Worm (Caenorhabditis elegans): ENCODE results near the gene csn-4.

DNA sequence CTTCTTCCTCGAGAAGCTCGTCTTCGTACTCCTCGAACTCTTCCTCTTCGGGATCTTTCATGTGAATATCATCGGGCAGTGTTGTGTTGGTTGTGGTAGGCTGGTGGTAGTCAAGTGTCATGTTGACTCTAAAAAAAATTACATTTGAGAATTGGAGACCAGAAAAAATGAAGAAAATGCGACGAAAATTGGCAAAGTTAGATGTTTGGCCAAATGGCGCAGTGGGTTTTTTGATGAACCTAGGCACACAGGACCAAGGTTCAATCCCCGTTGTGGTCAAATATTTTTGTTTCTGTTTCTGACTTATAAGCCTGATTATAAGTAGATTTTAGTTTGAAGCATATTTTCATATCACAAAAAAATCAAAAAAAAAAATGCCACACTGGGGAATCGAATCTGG is 23.8 kb downstream of the csn-4 start:
- TF ChIP-seq elt-3 (tag; optimal IDR thresholded peaks at IDR 0.05), result no peak
- TF ChIP-seq zag-1 (tag; optimal IDR thresholded peaks at IDR 0.05), result no peak
- TF ChIP-seq unc-62 (GFP tag; optimal IDR thresholded peaks at IDR 0.05), result no peak
- no peak for TF ChIP-seq crh-2 (tag; optimal IDR thresholded peaks at IDR 0.05)
- no peak for TF ChIP-seq ztf-11 (tag; optimal IDR thresholded peaks at IDR 0.05)
- TF ChIP-seq blmp-1 (tag; optimal IDR thresholded peaks at IDR 0.05; ENCODE audit: insufficient read depth), result no peak
- no peak for TF ChIP-seq elt-1 (tag; optimal IDR thresholded peaks at IDR 0.05)
- no peak for TF ChIP-seq nhr-6 (tag; optimal IDR thresholded peaks at IDR 0.05)
- no peak for TF ChIP-seq sma-3 (GFP tag; optimal IDR thresholded peaks at IDR 0.05)
- TF ChIP-seq ama-1 (optimal IDR thresholded peaks at IDR 0.05), result no peak
- TF ChIP-seq nhr-77 (tag; optimal IDR thresholded peaks at IDR 0.05), result no peak
- no peak for TF ChIP-seq nhr-25 (tag; optimal IDR thresholded peaks at IDR 0.05)
- no peak for TF ChIP-seq nhr-237 (tag; optimal IDR thresholded peaks at IDR 0.05)
- no peak for TF ChIP-seq ztf-4 (tag; optimal IDR thresholded peaks at IDR 0.05)
